Worm (Caenorhabditis elegans) whole organism, young adult: Measurements from ENCODE around the gene R07E5.7.
A peak's percentile ranks its signal among the peaks of the same experiment; 100 is the strongest.

ENCODE experiments used
- B0019.2 ChIP-seq: fragments of 200-800 bp; sonication (Bioruptor generic); conservative IDR thresholded peaks from 2 replicates; pipeline ENCODE4 v1.3.6; 2022; ENCODE audit warnings: missing genetic modification reagents, missing genetic modification characterization, missing compliant biosample characterization
- B0035.1 ChIP-seq: sonication (generic microtip); optimal IDR thresholded peaks from 2 replicates; lab custom pipeline; 2016; ENCODE audit warnings: missing genetic modification characterization, mild to moderate bottlenecking, missing compliant biosample characterization, missing genotype, missing genetic modification reagents
- D2030.7 ChIP-seq: fragments of 200-800 bp; sonication (Bioruptor generic); IDR thresholded peaks from 2 replicates; pipeline ENCODE4 v1.3.6; 2022; ENCODE audit warnings: missing genetic modification reagents, missing genetic modification characterization, missing compliant biosample characterization
- F33H1.4 ChIP-seq: fragments of 200-800 bp; sonication (Bioruptor generic); IDR thresholded peaks from 2 replicates; pipeline ENCODE4 v1.3.6; 2022; ENCODE audit warnings: missing genetic modification reagents, missing genetic modification characterization, missing compliant biosample characterization
- F37B4.10 ChIP-seq: fragments of 200-800 bp; sonication (Bioruptor generic); IDR thresholded peaks from 2 replicates; pipeline ENCODE4 v1.3.6; 2022; ENCODE audit warnings: missing genetic modification characterization, missing compliant biosample characterization
- F55B11.4 ChIP-seq: sonication (generic microtip); optimal IDR thresholded peaks from 2 replicates; lab custom pipeline; 2016; ENCODE audit warnings: missing compliant biosample characterization, missing genetic modification characterization, borderline replicate concordance; ENCODE audit not compliant: insufficient read depth
- F57A8.1 ChIP-seq: fragments of 200-800 bp; sonication (Bioruptor generic); optimal IDR thresholded peaks from 2 replicates; lab custom pipeline; 2018; ENCODE audit warnings: mild to moderate bottlenecking, missing genetic modification characterization, moderate library complexity, missing compliant biosample characterization
- K11D2.4 ChIP-seq: fragments of 200-800 bp; sonication (Bioruptor generic); IDR thresholded peaks from 2 replicates; pipeline ENCODE4 v1.3.6; 2022; ENCODE audit warnings: missing genetic modification reagents, missing genetic modification characterization, missing compliant biosample characterization
- Y53F4B.3 ChIP-seq: fragments of 200-800 bp; sonication (Bioruptor generic); IDR thresholded peaks from 2 replicates; pipeline ENCODE4 v1.3.6; 2022; ENCODE audit warnings: missing genetic modification reagents, missing genetic modification characterization, missing compliant biosample characterization
- Y53G8AR.9 ChIP-seq: fragments of 200-800 bp; sonication (Bioruptor generic); conservative IDR thresholded peaks from 2 replicates; pipeline ENCODE4 v1.3.6; 2022; ENCODE audit warnings: missing genetic modification reagents, missing genetic modification characterization, missing compliant biosample characterization
- Y79H2A.3 ChIP-seq: fragments of 200-800 bp; sonication (Bioruptor generic); conservative IDR thresholded peaks from 2 replicates; pipeline ENCODE4 v1.3.6; 2022; ENCODE audit warnings: missing genetic modification reagents, missing genetic modification characterization, missing compliant biosample characterization
- ama-1 ChIP-seq, 3 experiments: fragments of 150-350 bp in 1 of 3; sonication (generic microtip) in 2 of 3; optimal IDR thresholded peaks; 2 replicates each; lab custom pipeline; 2014 to 2018; ENCODE audit warnings: missing biosample characterization in 2 of 3, missing genetic modification characterization in 2 of 3, missing genetic modification reagents in 2 of 3
- aptf-2 ChIP-seq: fragments of 200-800 bp; sonication (Bioruptor generic); conservative IDR thresholded peaks from 2 replicates; pipeline ENCODE4 v1.3.6; 2022; ENCODE audit warnings: missing genetic modification reagents, missing genetic modification characterization, missing compliant biosample characterization
- aptf-3 ChIP-seq: fragments of 200-800 bp; sonication (Bioruptor generic); IDR thresholded peaks from 2 replicates; pipeline ENCODE4 v1.3.6; 2022; ENCODE audit warnings: missing genetic modification characterization, missing compliant biosample characterization
- attf-5 ChIP-seq: fragments of 200-800 bp; sonication (Bioruptor generic); optimal IDR thresholded peaks from 2 replicates; lab custom pipeline; 2018; ENCODE audit warnings: mild to moderate bottlenecking, missing genetic modification characterization, missing compliant biosample characterization
- bed-1 ChIP-seq: fragments of 200-800 bp; sonication (Bioruptor generic); IDR thresholded peaks from 2 replicates; pipeline ENCODE4 v1.3.6; 2022; ENCODE audit warnings: missing genetic modification reagents, missing genetic modification characterization, missing compliant biosample characterization
- cebp-1 ChIP-seq, 2 experiments: fragments of 200-800 bp in 1 of 2; sonication (Bioruptor generic) in 1 of 2; sonication (generic microtip) in 1 of 2; IDR thresholded peaks in 1 of 2; optimal IDR thresholded peaks in 1 of 2; 2 replicates each; pipeline versions ENCODE4 v1.3.6 to Lab custom; 2017 to 2022; ENCODE audit warnings: missing compliant biosample characterization in 2 of 2, missing genetic modification characterization in 2 of 2, mild to moderate bottlenecking in 1 of 2, missing genetic modification reagents in 1 of 2, moderate library complexity in 1 of 2
- ceh-27 ChIP-seq: fragments of 200-800 bp; sonication (Bioruptor generic); optimal IDR thresholded peaks from 2 replicates; lab custom pipeline; 2018; ENCODE audit warnings: mild to moderate bottlenecking, missing genetic modification characterization, moderate library complexity, missing compliant biosample characterization
- ceh-58 ChIP-seq: fragments of 200-800 bp; sonication (Bioruptor generic); IDR thresholded peaks from 2 replicates; pipeline ENCODE4 v1.3.6; 2022; ENCODE audit warnings: missing genetic modification characterization, missing compliant biosample characterization
- chd-7 ChIP-seq: sonication (generic microtip); optimal IDR thresholded peaks from 2 replicates; lab custom pipeline; 2016; ENCODE audit warnings: mild to moderate bottlenecking, missing genetic modification characterization, moderate library complexity, missing compliant biosample characterization
- dox-1 ChIP-seq: fragments of 200-800 bp; sonication (Bioruptor generic); IDR thresholded peaks from 2 replicates; pipeline ENCODE4 v1.3.6; 2022; ENCODE audit warnings: missing genetic modification reagents, missing genetic modification characterization, missing compliant biosample characterization
- efl-1 ChIP-seq: fragments of 150-350 bp; optimal IDR thresholded peaks from 2 replicates; lab custom pipeline; 2014; ENCODE audit warnings: missing biosample characterization, missing genetic modification reagents, missing genetic modification characterization
- egl-18 ChIP-seq: fragments of 200-800 bp; sonication (Bioruptor generic); IDR thresholded peaks from 2 replicates; pipeline ENCODE4 v1.3.6; 2022; ENCODE audit warnings: missing genetic modification reagents, missing genetic modification characterization, missing compliant biosample characterization
- hlh-12 ChIP-seq: sonication (generic microtip); optimal IDR thresholded peaks from 2 replicates; lab custom pipeline; 2016; ENCODE audit warnings: missing genetic modification characterization, missing compliant biosample characterization
- hlh-26 ChIP-seq: fragments of 200-800 bp; sonication (Bioruptor generic); conservative IDR thresholded peaks from 2 replicates; pipeline ENCODE4 v1.3.6; 2022; ENCODE audit warnings: missing genetic modification reagents, missing genetic modification characterization, missing compliant biosample characterization
- hmg-1.2 ChIP-seq: fragments of 200-800 bp; sonication (Bioruptor generic); IDR thresholded peaks from 2 replicates; pipeline ENCODE4 v1.3.6; 2022; ENCODE audit warnings: missing genetic modification reagents, missing genetic modification characterization, missing compliant biosample characterization
- lin-54 ChIP-seq: fragments of 200-800 bp; sonication (Bioruptor generic); optimal IDR thresholded peaks from 2 replicates; lab custom pipeline; 2018; ENCODE audit warnings: mild to moderate bottlenecking, missing genetic modification characterization, missing compliant biosample characterization
- lir-1 ChIP-seq: fragments of 200-800 bp; sonication (Bioruptor generic); conservative IDR thresholded peaks from 2 replicates; pipeline ENCODE4 v1.3.6; 2022; ENCODE audit warnings: missing genetic modification reagents, missing genetic modification characterization, missing compliant biosample characterization
- madf-10 ChIP-seq: sonication (generic microtip); optimal IDR thresholded peaks from 2 replicates; lab custom pipeline; 2016; ENCODE audit warnings: mild to moderate bottlenecking, missing genetic modification characterization, missing compliant biosample characterization
- madf-6 ChIP-seq: fragments of 200-800 bp; sonication (Bioruptor generic); IDR thresholded peaks from 2 replicates; pipeline ENCODE4 v1.3.6; 2022; ENCODE audit warnings: missing genetic modification reagents, missing genetic modification characterization, missing compliant biosample characterization
- nhr-120 ChIP-seq: fragments of 200-800 bp; sonication (Bioruptor generic); IDR thresholded peaks from 2 replicates; pipeline ENCODE4 v1.3.6; 2022; ENCODE audit warnings: missing genetic modification characterization, missing compliant biosample characterization
- nhr-27 ChIP-seq: fragments of 200-800 bp; sonication (Bioruptor generic); optimal IDR thresholded peaks from 2 replicates; lab custom pipeline; 2018; ENCODE audit warnings: mild to moderate bottlenecking, missing genetic modification characterization, moderate library complexity, missing compliant biosample characterization
- nhr-80 ChIP-seq: sonication (generic microtip); optimal IDR thresholded peaks from 2 replicates; lab custom pipeline; 2016; ENCODE audit warnings: missing genetic modification characterization, missing compliant biosample characterization
- nhr-90 ChIP-seq: sonication (generic microtip); optimal IDR thresholded peaks from 2 replicates; lab custom pipeline; 2016; ENCODE audit warnings: missing genotype, mild to moderate bottlenecking, missing genetic modification characterization, missing compliant biosample characterization
- snpc-1.1 ChIP-seq: sonication (generic microtip); optimal IDR thresholded peaks from 2 replicates; lab custom pipeline; 2017; ENCODE audit warnings: missing genetic modification characterization, mild to moderate bottlenecking, missing compliant biosample characterization, antibody characterized with exemption, moderate library complexity, missing genotype, missing genetic modification reagents; ENCODE audit not compliant: insufficient read depth
- snpc-4 ChIP-seq, 5 experiments: fragments of 150-350 bp in 1 of 5; sonication (generic microtip) in 4 of 5; optimal IDR thresholded peaks; 2 replicates each; lab custom pipeline; 2014 to 2018; ENCODE audit warnings: missing genetic modification characterization in 5 of 5, missing biosample characterization in 3 of 5, antibody characterized with exemption in 2 of 5, mild to moderate bottlenecking in 2 of 5, missing compliant biosample characterization in 2 of 5, missing genotype in 2 of 5, moderate library complexity in 2 of 5, missing genetic modification reagents in 1 of 5
- somi-1 ChIP-seq: fragments of 200-800 bp; sonication (Bioruptor generic); optimal IDR thresholded peaks from 2 replicates; lab custom pipeline; 2018; ENCODE audit warnings: mild to moderate bottlenecking, missing genetic modification characterization, missing compliant biosample characterization
- tbp1 ChIP-seq: fragments of 200-800 bp; sonication (Bioruptor generic); optimal IDR thresholded peaks from 2 replicates; lab custom pipeline; 2018; ENCODE audit warnings: mild to moderate bottlenecking, missing genetic modification characterization, missing compliant biosample characterization
- xnd-1 ChIP-seq: sonication (generic microtip); optimal IDR thresholded peaks from 2 replicates; lab custom pipeline; 2016; ENCODE audit warnings: missing genotype, missing genetic modification reagents, missing genetic modification characterization, missing compliant biosample characterization
- zfh-2 ChIP-seq: fragments of 200-800 bp; sonication (Bioruptor generic); conservative IDR thresholded peaks from 2 replicates; pipeline ENCODE4 v1.3.6; 2022; ENCODE audit warnings: missing genetic modification reagents, missing genetic modification characterization, missing compliant biosample characterization
- ztf-18 ChIP-seq: sonication (generic microtip); optimal IDR thresholded peaks from 2 replicates; lab custom pipeline; 2016; ENCODE audit warnings: missing genotype, mild to moderate bottlenecking, missing genetic modification characterization, missing compliant biosample characterization
- ztf-28 ChIP-seq: fragments of 200-800 bp; sonication (Bioruptor generic); IDR thresholded peaks from 2 replicates; pipeline ENCODE4 v1.3.6; 2022; ENCODE audit warnings: missing genetic modification reagents, missing genetic modification characterization, missing compliant biosample characterization

The R07E5.7 gene

ce11 chrIII:4434294-4434781 lies 15.4 kb upstream of the R07E5.7 start, which contains the start of gene C28A5.1 (continued):
- TF ChIP-seq ama-1 (optimal IDR thresholded peaks at IDR 0.05; lab: Kevin White, UChicago): no peak
- TF ChIP-seq ama-1 (GFP tag; optimal IDR thresholded peaks at IDR 0.05; lab: Kevin White, UChicago): no peak

ce11 chrIII:4429402-4429801 lies 10.4 kb upstream of the R07E5.7 start, which contains the start of gene C28A5.6:
Gene C28A5.6, minus strand, starts transcription at chrIII:4429502.
- TF ChIP-seq B0019.2 (no peak), ztf-18 (tag; lab: Kevin White, UChicago) (no peak), lir-1 (GFP tag; lab: Robert Waterston, UW) (no peak), K11D2.4 (no peak), snpc-1.1 (tag; lab: Kevin White, UChicago) (no peak), somi-1 (GFP tag; lab: Kevin White, UChicago) (no peak), aptf-2 (GFP tag; lab: Robert Waterston, UW) (no peak), Y53F4B.3 (no peak), chd-7 (tag; lab: Kevin White, UChicago) (no peak), nhr-27 (tag; lab: Kevin White, UChicago) (no peak), cebp-1 (GFP tag; IDR thresholded peaks at IDR 0.05; lab: Robert Waterston, UW) (no peak), cebp-1 (tag; optimal IDR thresholded peaks at IDR 0.05; lab: Kevin White, UChicago) (no peak)

- no peak for TF ChIP-seq somi-1 (GFP tag; lab: Kevin White, UChicago)
- TF ChIP-seq Y53G8AR.9 (GFP tag; lab: Robert Waterston, UW): no peak
- no peak for TF ChIP-seq aptf-3 (GFP tag; lab: Robert Waterston, UW)
- TF ChIP-seq hmg-1.2 (GFP tag; lab: Robert Waterston, UW): peak; percentile 54
- TF ChIP-seq nhr-120 (GFP tag; lab: Robert Waterston, UW): no peak
- TF ChIP-seq ztf-28: no peak
- TF ChIP-seq xnd-1: no peak
- TF ChIP-seq madf-6 (GFP tag; lab: Robert Waterston, UW): peak; percentile 61
- TF ChIP-seq nhr-80 (tag; lab: Kevin White, UChicago): peak; percentile 13
- no peak for TF ChIP-seq F55B11.4 (tag; lab: Kevin White, UChicago)
- no peak for TF ChIP-seq egl-18 (GFP tag; lab: Robert Waterston, UW)
- TF ChIP-seq snpc-4 (GFP tag; optimal IDR thresholded peaks at IDR 0.05; lab: Kevin White, UChicago): no peak
- TF ChIP-seq snpc-4 (tag; optimal IDR thresholded peaks at IDR 0.05; lab: Kevin White, UChicago): peak; percentile 7 to 87 (median 58)
- TF ChIP-seq hlh-26 (GFP tag; lab: Robert Waterston, UW): no peak
- TF ChIP-seq madf-10 (tag; lab: Kevin White, UChicago): no peak
- peak; percentile 67 for TF ChIP-seq D2030.7 (GFP tag; lab: Robert Waterston, UW)
- TF ChIP-seq efl-1 (GFP tag; lab: Kevin White, UChicago): no peak
- TF ChIP-seq ztf-18 (tag; lab: Kevin White, UChicago): peak; percentile 41
- peak; percentile 88 for TF ChIP-seq tbp1 (GFP tag; lab: Kevin White, UChicago)
- peak; percentile 4 for TF ChIP-seq ceh-27 (GFP tag; lab: Kevin White, UChicago)
- TF ChIP-seq chd-7 (tag; lab: Kevin White, UChicago): peak; percentile 6
- no peak for TF ChIP-seq F57A8.1 (GFP tag; lab: Kevin White, UChicago)
- peak; percentile 23 for TF ChIP-seq attf-5
- TF ChIP-seq B0035.1: no peak
- TF ChIP-seq dox-1: peak; percentile 77
- 0 out of 2 replicates have a peak, but pooled peaks have one; percentile 57 for TF ChIP-seq ceh-58
- TF ChIP-seq F33H1.4 (GFP tag; lab: Robert Waterston, UW): peak; percentile 7; the same call in 1 of the 2 replicates
- TF ChIP-seq nhr-90 (tag; lab: Kevin White, UChicago): peak; percentile 34
- TF ChIP-seq zfh-2 (GFP tag; lab: Robert Waterston, UW): peak; percentile 34; the same call in 1 of the 2 replicates
- no peak for TF ChIP-seq Y79H2A.3
- 0 out of 2 replicates have a peak, but pooled peaks have one; percentile 59 for TF ChIP-seq bed-1 (GFP tag; lab: Robert Waterston, UW)
- TF ChIP-seq hlh-12: no peak
- no peak for TF ChIP-seq F37B4.10 (GFP tag; lab: Robert Waterston, UW)
- peak; percentile 25 for TF ChIP-seq lin-54 (GFP tag; lab: Kevin White, UChicago)
- no peak for TF ChIP-seq cebp-1 (GFP tag; IDR thresholded peaks at IDR 0.05; lab: Robert Waterston, UW)
- TF ChIP-seq cebp-1 (tag; optimal IDR thresholded peaks at IDR 0.05; lab: Kevin White, UChicago): peak; percentile 46
Measured at ce11 chrIII:4428797-4429196, 9.8 kb upstream of the R07E5.7 start.
